Fruit fly (Drosophila melanogaster) whole organism, embryonic: Measurements from ENCODE around the gene crq.
A peak's percentile ranks its signal among the peaks of the same experiment; 100 is the strongest.

Experiments used
- Abd-B ChIP-seq: fragments of 200-800 bp; sonication (Bioruptor generic); optimal IDR thresholded peaks from 2 replicates; lab custom pipeline; 2018; ENCODE audit warnings: missing biosample characterization, mild to moderate bottlenecking, missing genetic modification characterization, moderate library complexity
- Antp ChIP-seq: fragments of 200-800 bp; sonication (Bioruptor generic); optimal IDR thresholded peaks from 3 replicates; lab custom pipeline; 2016; ENCODE audit warnings: missing biosample characterization, missing genetic modification characterization
- BEAF-32 ChIP-seq: fragments of 200-800 bp; sonication (Bioruptor generic); optimal IDR thresholded peaks from 3 replicates; lab custom pipeline; 2017; ENCODE audit warnings: missing biosample characterization, missing genetic modification characterization, mild to moderate bottlenecking, moderate library complexity, missing genetic modification reagents
- Bteb2 ChIP-seq: fragments of 200-800 bp; sonication (Bioruptor generic); optimal IDR thresholded peaks from 2 replicates; lab custom pipeline; 2016; ENCODE audit warnings: missing biosample characterization, missing genetic modification characterization
- CG10462 ChIP-seq: fragments of 200-800 bp; sonication (Bioruptor generic); optimal IDR thresholded peaks from 2 replicates; lab custom pipeline; 2016; ENCODE audit warnings: missing biosample characterization, missing genetic modification characterization
- CG10979 ChIP-seq: fragments of 200-800 bp; sonication (Bioruptor generic); optimal IDR thresholded peaks from 2 replicates; lab custom pipeline; 2018; ENCODE audit warnings: missing biosample characterization, mild to moderate bottlenecking, missing genetic modification characterization, moderate library complexity
- CG11398 ChIP-seq: fragments of 200-800 bp; sonication (Bioruptor generic); optimal IDR thresholded peaks from 2 replicates; lab custom pipeline; 2016; ENCODE audit warnings: missing biosample characterization, missing genetic modification characterization
- CG13624 ChIP-seq: fragments of 200-800 bp; sonication (Bioruptor generic); optimal IDR thresholded peaks from 2 replicates; lab custom pipeline; 2016; ENCODE audit warnings: missing biosample characterization, missing genetic modification characterization
- CG14014 ChIP-seq: fragments of 200-800 bp; sonication (Bioruptor generic); IDR thresholded peaks from 2 replicates; pipeline ENCODE4 v1.3.6; 2022; ENCODE audit warnings: missing biosample characterization, missing genetic modification characterization
- CG14860 ChIP-seq: fragments of 200-800 bp; sonication (Bioruptor generic); IDR thresholded peaks from 3 replicates; pipeline ENCODE4 v1.3.6; 2022; ENCODE audit warnings: missing biosample characterization, missing genetic modification characterization; ENCODE audit not compliant: partially characterized antibody
- CG15479 ChIP-seq: fragments of 200-800 bp; sonication (Bioruptor generic); optimal IDR thresholded peaks from 3 replicates; lab custom pipeline; 2019; ENCODE audit warnings: missing biosample characterization, mild to moderate bottlenecking, missing genetic modification characterization, moderate library complexity
- CG16779 ChIP-seq: fragments of 200-800 bp; sonication (Bioruptor generic); IDR thresholded peaks from 2 replicates; pipeline ENCODE4 v1.3.6; 2022; ENCODE audit warnings: missing biosample characterization, missing genetic modification characterization
- CG2202 ChIP-seq: fragments of 200-800 bp; sonication (Bioruptor generic); optimal IDR thresholded peaks from 2 replicates; lab custom pipeline; 2018; ENCODE audit warnings: missing biosample characterization, mild to moderate bottlenecking, missing genetic modification characterization
- CG2875 ChIP-seq: fragments of 200-800 bp; sonication (Bioruptor generic); optimal IDR thresholded peaks from 2 replicates; lab custom pipeline; 2017; ENCODE audit warnings: missing biosample characterization, mild to moderate bottlenecking, missing genetic modification characterization, missing genetic modification reagents
- CG31224 ChIP-seq: fragments of 200-800 bp; sonication (Bioruptor generic); IDR thresholded peaks from 2 replicates; pipeline ENCODE4 v1.3.6; 2022; ENCODE audit warnings: missing biosample characterization, missing genetic modification characterization
- CG3163 ChIP-seq: fragments of 200-800 bp; sonication (Bioruptor generic); optimal IDR thresholded peaks from 3 replicates; lab custom pipeline; 2016; ENCODE audit warnings: missing biosample characterization, missing genetic modification characterization
- CG3407 ChIP-seq: fragments of 200-800 bp; sonication (Bioruptor generic); optimal IDR thresholded peaks from 2 replicates; lab custom pipeline; 2018; ENCODE audit warnings: missing biosample characterization, mild to moderate bottlenecking, missing genetic modification characterization
- CG5245 ChIP-seq: fragments of 200-800 bp; sonication (Bioruptor generic); optimal IDR thresholded peaks from 3 replicates; lab custom pipeline; 2016; ENCODE audit warnings: missing biosample characterization, missing genetic modification characterization
- CG6272 ChIP-seq: fragments of 200-800 bp; sonication (Bioruptor generic); IDR thresholded peaks from 2 replicates; pipeline ENCODE4 v1.3.6; 2022; ENCODE audit warnings: missing biosample characterization, missing genetic modification characterization
- CHES-1-like ChIP-seq: fragments of 200-800 bp; sonication (Bioruptor generic); optimal IDR thresholded peaks from 2 replicates; lab custom pipeline; 2016; ENCODE audit warnings: missing biosample characterization, missing genetic modification characterization
- Hand ChIP-seq: fragments of 200-800 bp; sonication (Bioruptor generic); optimal IDR thresholded peaks from 2 replicates; lab custom pipeline; 2017; ENCODE audit warnings: mild to moderate bottlenecking, missing biosample characterization, missing genetic modification reagents, missing genetic modification characterization
- Lim3 ChIP-seq: fragments of 200-800 bp; sonication (Bioruptor generic); IDR thresholded peaks from 2 replicates; pipeline ENCODE4 v1.3.6; 2022; ENCODE audit warnings: missing biosample characterization, missing genetic modification characterization
- NC2β ChIP-seq: fragments of 200-800 bp; sonication (Bioruptor generic); optimal IDR thresholded peaks from 2 replicates; lab custom pipeline; 2016; ENCODE audit warnings: missing biosample characterization, missing genetic modification characterization
- Nf-YC ChIP-seq: fragments of 200-800 bp; optimal IDR thresholded peaks from 3 replicates; lab custom pipeline; 2019; ENCODE audit warnings: missing biosample characterization, mild to moderate bottlenecking, missing genetic modification characterization, moderate library complexity
- Scr ChIP-seq: fragments of 200-800 bp; sonication (Bioruptor generic); IDR thresholded peaks from 2 replicates; pipeline ENCODE4 v1.3.6; 2022; ENCODE audit warnings: missing biosample characterization, missing genetic modification characterization; ENCODE audit not compliant: partially characterized antibody
- Sin3A ChIP-seq: fragments of >200 bp; optimal IDR thresholded peaks from 2 replicates; lab custom pipeline; 2018
- Six4 ChIP-seq: fragments of 200-800 bp; sonication (Bioruptor generic); optimal IDR thresholded peaks from 2 replicates; lab custom pipeline; 2016; ENCODE audit warnings: missing biosample characterization, missing genetic modification characterization
- Sox100B ChIP-seq: fragments of 200-800 bp; sonication (Bioruptor generic); optimal IDR thresholded peaks from 3 replicates; lab custom pipeline; 2018; ENCODE audit warnings: missing biosample characterization, mild to moderate bottlenecking, missing genetic modification characterization
- YL-1 ChIP-seq: fragments of 200-800 bp; sonication (Bioruptor generic); optimal IDR thresholded peaks from 3 replicates; lab custom pipeline; 2017; ENCODE audit warnings: missing biosample characterization, mild to moderate bottlenecking, missing genetic modification characterization
- ac ChIP-seq: fragments of 200-800 bp; sonication (Bioruptor generic); optimal IDR thresholded peaks from 3 replicates; lab custom pipeline; 2017; ENCODE audit warnings: missing biosample characterization, mild to moderate bottlenecking, missing genetic modification characterization
- ara ChIP-seq: fragments of 200-800 bp; sonication (Bioruptor generic); IDR thresholded peaks from 2 replicates; pipeline ENCODE4 v1.3.6; 2022; ENCODE audit warnings: missing biosample characterization, missing genetic modification characterization
- danr ChIP-seq: fragments of 200-800 bp; sonication (Bioruptor generic); IDR thresholded peaks from 2 replicates; pipeline ENCODE4 v1.3.6; 2022; ENCODE audit warnings: missing biosample characterization, missing genetic modification characterization
- dm ChIP-seq: fragments of 200-800 bp; sonication (Bioruptor generic); optimal IDR thresholded peaks from 3 replicates; lab custom pipeline; 2016; ENCODE audit warnings: missing biosample characterization, missing genetic modification characterization
- dmrt99B ChIP-seq: fragments of 200-800 bp; sonication (Bioruptor generic); optimal IDR thresholded peaks from 2 replicates; lab custom pipeline; 2018; ENCODE audit warnings: missing biosample characterization, mild to moderate bottlenecking, missing genetic modification characterization, moderate library complexity
- emc ChIP-seq: fragments of 200-800 bp; sonication (Bioruptor generic); optimal IDR thresholded peaks from 2 replicates; lab custom pipeline; 2016; ENCODE audit warnings: missing biosample characterization, missing genetic modification characterization
- eve ChIP-seq, 2 experiments: fragments of >200 bp; optimal IDR thresholded peaks; 2 replicates each; lab custom pipeline; 2017; ENCODE audit warnings: missing biosample characterization in 2 of 2, missing genetic modification characterization in 2 of 2
- fd102C ChIP-seq: fragments of 200-800 bp; sonication (Bioruptor generic); optimal IDR thresholded peaks from 2 replicates; lab custom pipeline; 2018; ENCODE audit warnings: missing biosample characterization, mild to moderate bottlenecking, missing genetic modification characterization, moderate library complexity
- fd3F ChIP-seq: fragments of 200-800 bp; sonication (Bioruptor generic); optimal IDR thresholded peaks from 2 replicates; lab custom pipeline; 2018; ENCODE audit warnings: missing biosample characterization, mild to moderate bottlenecking, missing genetic modification characterization, moderate library complexity
- fu2 ChIP-seq: fragments of 200-800 bp; sonication (Bioruptor generic); optimal IDR thresholded peaks from 2 replicates; lab custom pipeline; 2016; ENCODE audit warnings: missing biosample characterization, missing genetic modification characterization
- gcm2 ChIP-seq: fragments of 200-800 bp; sonication (Bioruptor generic); optimal IDR thresholded peaks from 2 replicates; lab custom pipeline; 2016; ENCODE audit warnings: missing biosample characterization, missing genetic modification characterization
- h ChIP-seq: fragments of >200 bp; optimal IDR thresholded peaks from 2 replicates; lab custom pipeline; 2017
- ham ChIP-seq: fragments of 200-800 bp; sonication (Bioruptor generic); IDR thresholded peaks from 2 replicates; pipeline ENCODE4 v1.3.6; 2022; ENCODE audit warnings: missing biosample characterization, missing genetic modification characterization
- jing ChIP-seq: fragments of 200-800 bp; sonication (Bioruptor generic); optimal IDR thresholded peaks from 2 replicates; lab custom pipeline; 2018; ENCODE audit warnings: missing biosample characterization, mild to moderate bottlenecking, missing genetic modification characterization
- kay ChIP-seq: fragments of 200-800 bp; sonication (Bioruptor generic); optimal IDR thresholded peaks from 2 replicates; lab custom pipeline; 2016; ENCODE audit warnings: missing biosample characterization, missing genetic modification characterization
- lmd ChIP-seq: fragments of 200-800 bp; sonication (Bioruptor generic); IDR thresholded peaks from 2 replicates; pipeline ENCODE4 v1.3.6; 2022; ENCODE audit warnings: missing biosample characterization, missing genetic modification characterization
- nmo ChIP-seq: fragments of 200-800 bp; sonication (Bioruptor generic); optimal IDR thresholded peaks from 2 replicates; lab custom pipeline; 2018; ENCODE audit warnings: missing biosample characterization, mild to moderate bottlenecking, missing genetic modification characterization, moderate library complexity
- seq ChIP-seq: fragments of 200-800 bp; sonication (Bioruptor generic); IDR thresholded peaks from 2 replicates; pipeline ENCODE4 v1.3.6; 2022; ENCODE audit warnings: missing biosample characterization, missing genetic modification characterization
- slou ChIP-seq: fragments of 200-800 bp; sonication (Bioruptor generic); optimal IDR thresholded peaks from 3 replicates; lab custom pipeline; 2016; ENCODE audit warnings: missing biosample characterization, missing genetic modification characterization
- sob ChIP-seq: fragments of 200-800 bp; sonication (Bioruptor generic); IDR thresholded peaks from 2 replicates; pipeline ENCODE4 v1.3.6; 2022; ENCODE audit warnings: missing biosample characterization, missing genetic modification characterization
- sqz ChIP-seq: fragments of 200-800 bp; sonication (Bioruptor generic); optimal IDR thresholded peaks from 3 replicates; lab custom pipeline; 2018; ENCODE audit warnings: missing biosample characterization, mild to moderate bottlenecking, missing genetic modification characterization
- sug ChIP-seq: fragments of 200-800 bp; optimal IDR thresholded peaks from 2 replicates; lab custom pipeline; 2019; ENCODE audit warnings: missing biosample characterization, mild to moderate bottlenecking, missing genetic modification characterization, moderate library complexity

The crq gene

dm6 chr2L:479483-480195 lies 26.8 kb upstream of the crq start, which contains the start of gene cbt (continued):
- TF ChIP-seq CG14860: no peak
- peak; percentile 96 for TF ChIP-seq dm (GFP tag; lab: Kevin White, UChicago)
- no peak for TF ChIP-seq CG31224 (GFP tag; lab: Robert Waterston, UW)
- TF ChIP-seq Abd-B: peak; percentile 96
- TF ChIP-seq CG2202 (tag; lab: Kevin White, UChicago): peak; percentile 94
- peak; percentile 91 for TF ChIP-seq sqz
- peak; percentile 64 to 98 for TF ChIP-seq eve (GFP tag; optimal IDR thresholded peaks at IDR 0.05; lab: Kevin White, UChicago)
- TF ChIP-seq kay (GFP tag; lab: Kevin White, UChicago): peak; percentile 94
- TF ChIP-seq Antp (GFP tag; lab: Kevin White, UChicago): peak; percentile 99
- no peak for TF ChIP-seq BEAF-32 (GFP tag; lab: Kevin White, UChicago)
- TF ChIP-seq Lim3: no peak
- TF ChIP-seq CHES-1-like (GFP tag; lab: Kevin White, UChicago): peak; percentile 99
- no peak for TF ChIP-seq seq (GFP tag; lab: Robert Waterston, UW)
- no peak for TF ChIP-seq Scr (GFP tag; lab: Robert Waterston, UW)
- no peak for TF ChIP-seq danr
- peak; percentile 97 for TF ChIP-seq CG10979
- peak; percentile 92 for TF ChIP-seq gcm2 (GFP tag; lab: Kevin White, UChicago)
- peak; percentile 86 for TF ChIP-seq ac (GFP tag; lab: Kevin White, UChicago)
- peak; percentile 96 for TF ChIP-seq Bteb2
- TF ChIP-seq Nf-YC (tag; lab: Kevin White, UChicago): peak; percentile 92
- TF ChIP-seq sug (tag; lab: Kevin White, UChicago): peak; percentile 95
- TF ChIP-seq fd3F (GFP tag; lab: Kevin White, UChicago): peak; percentile 94
- TF ChIP-seq CG15479 (GFP tag; lab: Kevin White, UChicago): no peak
- no peak for TF ChIP-seq ara (GFP tag; lab: Robert Waterston, UW)
- TF ChIP-seq dmrt99B (tag; lab: Kevin White, UChicago): peak; percentile 98
- TF ChIP-seq CG3407 (GFP tag; lab: Kevin White, UChicago): peak; percentile 95
- TF ChIP-seq Sin3A (lab: Kevin White, UChicago): no peak
- peak; percentile 86 for TF ChIP-seq CG3163 (GFP tag; lab: Kevin White, UChicago)
- no peak for TF ChIP-seq CG14014
- TF ChIP-seq nmo: peak; percentile 97
- no peak for TF ChIP-seq lmd
- TF ChIP-seq Six4 (GFP tag; lab: Kevin White, UChicago): peak; percentile 97
- peak; percentile 80 for TF ChIP-seq fd102C
- TF ChIP-seq CG13624 (GFP tag; lab: Kevin White, UChicago): peak; percentile 98
- no peak for TF ChIP-seq ham (GFP tag; lab: Robert Waterston, UW)
- peak; percentile 95 for TF ChIP-seq CG6272 (GFP tag; lab: Robert Waterston, UW)
- TF ChIP-seq jing (GFP tag; lab: Kevin White, UChicago): peak; percentile 94
- peak; percentile 98 for TF ChIP-seq CG11398 (GFP tag; lab: Kevin White, UChicago)
- TF ChIP-seq CG5245 (GFP tag; lab: Kevin White, UChicago): peak; percentile 93
- peak; percentile 93 for TF ChIP-seq slou
- TF ChIP-seq Sox100B (GFP tag; lab: Kevin White, UChicago): peak; percentile 95
- peak; percentile 93 for TF ChIP-seq emc
- TF ChIP-seq Hand (GFP tag; lab: Kevin White, UChicago): peak; percentile 98
- TF ChIP-seq h (lab: Kevin White, UChicago): no peak
- TF ChIP-seq YL-1 (GFP tag; lab: Kevin White, UChicago): peak; percentile 75
- TF ChIP-seq NC2β: peak; percentile 98
- peak; percentile 94 for TF ChIP-seq CG2875 (GFP tag; lab: Kevin White, UChicago)
- peak; percentile 94 for TF ChIP-seq CG10462 (GFP tag; lab: Kevin White, UChicago)
- peak; percentile 97 for TF ChIP-seq fu2 (GFP tag; lab: Kevin White, UChicago)
- TF ChIP-seq CG16779 (GFP tag; lab: Robert Waterston, UW): no peak
- no peak for TF ChIP-seq sob (GFP tag; lab: Robert Waterston, UW)
